Worm (Caenorhabditis elegans) whole organism, L1 larva: ENCODE results near the gene F58H1.2.

Experiments
- C04F5.9 ChIP-seq: sonication (generic microtip); optimal IDR thresholded peaks from 2 replicates; lab custom pipeline; 2016; ENCODE audit warnings: missing genetic modification characterization, missing compliant biosample characterization
- C16A3.4 ChIP-seq: fragments of 150-350 bp; optimal IDR thresholded peaks from 2 replicates; lab custom pipeline; 2014; ENCODE audit warnings: missing biosample characterization, missing genetic modification characterization
- F16B12.6 ChIP-seq: fragments of 150-350 bp; optimal IDR thresholded peaks from 2 replicates; lab custom pipeline; 2014; ENCODE audit warnings: missing biosample characterization, missing genetic modification characterization
- aha-1 ChIP-seq: fragments of 150-350 bp; optimal IDR thresholded peaks from 2 replicates; lab custom pipeline; 2014; ENCODE audit warnings: missing biosample characterization, missing genetic modification characterization
- aly-2 ChIP-seq: fragments of 150-350 bp; optimal IDR thresholded peaks from 2 replicates; lab custom pipeline; 2014; ENCODE audit warnings: missing biosample characterization, missing genetic modification characterization
- ceh-63 ChIP-seq: fragments of 200-800 bp; sonication (Bioruptor generic); optimal IDR thresholded peaks from 2 replicates; lab custom pipeline; 2018; ENCODE audit warnings: mild to moderate bottlenecking, missing genetic modification characterization, missing compliant biosample characterization
- ceh-8 ChIP-seq: fragments of 200-800 bp; sonication (Bioruptor generic); optimal IDR thresholded peaks from 2 replicates; lab custom pipeline; 2018; ENCODE audit warnings: mild to moderate bottlenecking, missing genetic modification characterization, moderate library complexity, missing compliant biosample characterization
- ceh-82 ChIP-seq, 3 experiments: fragments of 150-350 bp in 1 of 3; sonication (generic microtip) in 2 of 3; optimal IDR thresholded peaks; 2 replicates each; lab custom pipeline; 2014 to 2017; ENCODE audit warnings: missing biosample characterization in 3 of 3, missing genetic modification characterization in 3 of 3
- ceh-88 ChIP-seq: fragments of 200-800 bp; sonication (Bioruptor generic); IDR thresholded peaks from 2 replicates; pipeline ENCODE4 v1.3.6; 2022; ENCODE audit warnings: missing genetic modification characterization, missing compliant biosample characterization
- ceh-90 ChIP-seq: sonication (generic microtip); optimal IDR thresholded peaks from 2 replicates; lab custom pipeline; 2016; ENCODE audit warnings: missing genetic modification characterization, missing compliant biosample characterization
- dpl-1 ChIP-seq, 3 experiments: fragments of 150-350 bp in 2 of 3; sonication (generic microtip) in 1 of 3; optimal IDR thresholded peaks; 2 replicates each; lab custom pipeline; 2014 to 2017; ENCODE audit warnings: missing biosample characterization in 3 of 3, missing genetic modification characterization in 3 of 3, missing genetic modification reagents in 3 of 3
- dsc-1 ChIP-seq: sonication (generic microtip); optimal IDR thresholded peaks from 2 replicates; lab custom pipeline; 2016; ENCODE audit warnings: mild to moderate bottlenecking, missing genetic modification characterization, missing compliant biosample characterization
- efl-1 ChIP-seq, 4 experiments: fragments of 150-350 bp; optimal IDR thresholded peaks in 3 of 4; peaks in 1 of 4; 1 replicate in 1 of 4; 2 replicates in 3 of 4; lab custom pipeline; 2014; ENCODE audit warnings: missing biosample characterization in 2 of 4, missing genetic modification characterization in 2 of 4, missing genetic modification reagents in 2 of 4
- efl-3 ChIP-seq: fragments of 200-800 bp; sonication (Bioruptor generic); optimal IDR thresholded peaks from 2 replicates; lab custom pipeline; 2018; ENCODE audit warnings: mild to moderate bottlenecking, missing genetic modification characterization, missing compliant biosample characterization
- egl-13 ChIP-seq: sonication (generic microtip); optimal IDR thresholded peaks from 2 replicates; lab custom pipeline; 2016; ENCODE audit warnings: missing genotype, missing genetic modification reagents, missing genetic modification characterization, missing compliant biosample characterization
- egl-27 ChIP-seq, 2 experiments: fragments of 150-350 bp in 1 of 2; sonication (generic microtip); optimal IDR thresholded peaks; 3 replicates each; lab custom pipeline; 2017 to 2018; ENCODE audit warnings: missing biosample characterization in 2 of 2, missing genetic modification characterization in 2 of 2, missing genetic modification reagents in 2 of 2
- elt-2 ChIP-seq: sonication (generic microtip); optimal IDR thresholded peaks from 2 replicates; lab custom pipeline; 2016; ENCODE audit warnings: missing genetic modification characterization, mild to moderate bottlenecking, inconsistent platforms, missing compliant biosample characterization, missing genetic modification reagents
- elt-3 ChIP-seq, 6 experiments: fragments of 150-350 bp in 1 of 6; sonication (generic microtip); optimal IDR thresholded peaks; 2 replicates each; lab custom pipeline; 2017 to 2018; ENCODE audit warnings: missing biosample characterization in 6 of 6, missing genetic modification characterization in 6 of 6, inconsistent platforms in 1 of 6
- ets-5 ChIP-seq: fragments of 200-800 bp; sonication (Bioruptor generic); IDR thresholded peaks from 2 replicates; pipeline ENCODE4 v1.3.6; 2022; ENCODE audit warnings: missing genetic modification characterization, missing compliant biosample characterization
- grh-1 ChIP-seq: fragments of 200-800 bp; sonication (Bioruptor generic); IDR thresholded peaks from 2 replicates; pipeline ENCODE4 v1.3.6; 2022; ENCODE audit warnings: missing genetic modification reagents, missing genetic modification characterization, missing compliant biosample characterization
- hlh-17 ChIP-seq: fragments of 200-800 bp; sonication (Bioruptor generic); optimal IDR thresholded peaks from 2 replicates; lab custom pipeline; 2018; ENCODE audit warnings: missing genetic modification characterization, mild to moderate bottlenecking, missing compliant biosample characterization, moderate library complexity, borderline replicate concordance
- hlh-4 ChIP-seq: sonication (generic microtip); optimal IDR thresholded peaks from 2 replicates; lab custom pipeline; 2016; ENCODE audit warnings: mild to moderate bottlenecking, missing genetic modification characterization, missing compliant biosample characterization
- hpl-2 ChIP-seq: fragments of 150-350 bp; optimal IDR thresholded peaks from 2 replicates; lab custom pipeline; 2014; ENCODE audit warnings: missing biosample characterization, missing genetic modification reagents, missing genetic modification characterization
- jun-1 ChIP-seq: fragments of 150-350 bp; optimal IDR thresholded peaks from 2 replicates; lab custom pipeline; 2014; ENCODE audit warnings: missing biosample characterization, missing genetic modification reagents, missing genetic modification characterization
- lin-13 ChIP-seq: fragments of 150-350 bp; optimal IDR thresholded peaks from 2 replicates; lab custom pipeline; 2014; ENCODE audit warnings: missing biosample characterization, missing genetic modification reagents, missing genetic modification characterization
- lin-14 ChIP-seq: fragments of 200-800 bp; sonication (Bioruptor generic); optimal IDR thresholded peaks from 2 replicates; lab custom pipeline; 2018; ENCODE audit warnings: mild to moderate bottlenecking, missing genetic modification characterization, moderate library complexity, missing compliant biosample characterization
- lin-35 ChIP-seq, 2 experiments: fragments of 150-350 bp; optimal IDR thresholded peaks; 2 replicates each; lab custom pipeline; 2014; ENCODE audit warnings: missing biosample characterization in 2 of 2, missing genetic modification characterization in 2 of 2, missing genetic modification reagents in 2 of 2
- lin-39 ChIP-seq: fragments of 150-350 bp; optimal IDR thresholded peaks from 2 replicates; lab custom pipeline; 2014; ENCODE audit warnings: missing biosample characterization, missing genetic modification reagents, missing genetic modification characterization
- lir-3 ChIP-seq: sonication (generic microtip); optimal IDR thresholded peaks from 2 replicates; lab custom pipeline; 2016; ENCODE audit warnings: mild to moderate bottlenecking, missing genetic modification characterization, moderate library complexity, missing compliant biosample characterization; ENCODE audit not compliant: poor library complexity
- mef-2 ChIP-seq: fragments of 150-350 bp; optimal IDR thresholded peaks from 2 replicates; lab custom pipeline; 2014; ENCODE audit warnings: missing biosample characterization, missing genetic modification characterization
- nhr-11 ChIP-seq: fragments of 150-350 bp; optimal IDR thresholded peaks from 2 replicates; lab custom pipeline; 2014; ENCODE audit warnings: missing biosample characterization, missing genetic modification characterization
- nhr-19 ChIP-seq: fragments of 200-800 bp; sonication (Bioruptor generic); conservative IDR thresholded peaks from 2 replicates; pipeline ENCODE4 v1.3.6; 2022; ENCODE audit warnings: missing genetic modification characterization, missing compliant biosample characterization
- nhr-237 ChIP-seq: fragments of 150-350 bp; optimal IDR thresholded peaks from 2 replicates; lab custom pipeline; 2014; ENCODE audit warnings: missing biosample characterization, missing genetic modification characterization
- nhr-71 ChIP-seq: sonication (generic microtip); optimal IDR thresholded peaks from 2 replicates; lab custom pipeline; 2016; ENCODE audit warnings: mild to moderate bottlenecking, missing genetic modification characterization, moderate library complexity, missing compliant biosample characterization
- nhr-77 ChIP-seq: fragments of 150-350 bp; optimal IDR thresholded peaks from 2 replicates; lab custom pipeline; 2014; ENCODE audit warnings: missing biosample characterization, missing genetic modification characterization
- nhr-85 ChIP-seq: sonication (generic microtip); peaks from one replicate; lab custom pipeline; 2016; ENCODE audit warnings: missing genetic modification characterization, inconsistent platforms, missing compliant biosample characterization
- skn-1 ChIP-seq: fragments of 150-350 bp; optimal IDR thresholded peaks from 2 replicates; lab custom pipeline; 2014; ENCODE audit warnings: missing biosample characterization, missing genetic modification characterization
- snu-23 ChIP-seq: sonication (generic microtip); optimal IDR thresholded peaks from 2 replicates; lab custom pipeline; 2016; ENCODE audit warnings: missing genetic modification characterization, missing compliant biosample characterization
- sox-4 ChIP-seq: sonication (generic microtip); optimal IDR thresholded peaks from 2 replicates; lab custom pipeline; 2016; ENCODE audit warnings: missing genetic modification characterization, missing compliant biosample characterization
- sptf-1 ChIP-seq: fragments of 150-350 bp; optimal IDR thresholded peaks from 2 replicates; lab custom pipeline; 2014; ENCODE audit warnings: missing biosample characterization, missing genetic modification characterization
- sup-37 ChIP-seq: fragments of 200-800 bp; sonication (Bioruptor generic); optimal IDR thresholded peaks from 2 replicates; lab custom pipeline; 2018; ENCODE audit warnings: mild to moderate bottlenecking, missing genetic modification characterization, missing compliant biosample characterization
- swsn-7 ChIP-seq: sonication (generic microtip); optimal IDR thresholded peaks from 2 replicates; lab custom pipeline; 2016; ENCODE audit warnings: missing genetic modification characterization, missing compliant biosample characterization
- unc-130 ChIP-seq: fragments of 150-350 bp; optimal IDR thresholded peaks from 2 replicates; lab custom pipeline; 2017; ENCODE audit warnings: missing biosample characterization, missing genetic modification characterization, inconsistent platforms
- unc-86 ChIP-seq: sonication (generic microtip); optimal IDR thresholded peaks from 2 replicates; lab custom pipeline; 2016; ENCODE audit warnings: missing genetic modification characterization, missing compliant biosample characterization
- unc-98 ChIP-seq: fragments of 200-800 bp; sonication (Bioruptor generic); IDR thresholded peaks from 2 replicates; pipeline ENCODE4 v1.3.6; 2022; ENCODE audit warnings: missing genetic modification characterization, missing compliant biosample characterization
- xbp-1 ChIP-seq: sonication (generic microtip); optimal IDR thresholded peaks from 2 replicates; lab custom pipeline; 2016; ENCODE audit warnings: missing genetic modification characterization, missing compliant biosample characterization
- zip-4 ChIP-seq: fragments of 200-800 bp; sonication (Bioruptor generic); optimal IDR thresholded peaks from 2 replicates; lab custom pipeline; 2018; ENCODE audit warnings: mild to moderate bottlenecking, missing genetic modification characterization, moderate library complexity, missing compliant biosample characterization
- ztf-11 ChIP-seq, 2 experiments: sonication (generic microtip); optimal IDR thresholded peaks; 2 replicates each; lab custom pipeline; 2016 to 2017; ENCODE audit warnings: missing genetic modification characterization in 2 of 2, missing biosample characterization in 1 of 2, missing compliant biosample characterization in 1 of 2
- ztf-4 ChIP-seq: fragments of 150-350 bp; optimal IDR thresholded peaks from 2 replicates; lab custom pipeline; 2014; ENCODE audit warnings: missing biosample characterization, missing genetic modification characterization

Gene F58H1.2

ce11 chrV:11885939-11886338 lies 43.0 kb upstream of the F58H1.2 start (continued):
- TF ChIP-seq ztf-4 (tag; lab: Kevin White, UChicago) (peak; percentile 50), lin-13 (GFP tag; lab: Kevin White, UChicago) (peak; percentile 58), aly-2 (tag; lab: Kevin White, UChicago) (no peak), nhr-71 (tag; lab: Kevin White, UChicago) (peak; percentile 96), sup-37 (GFP tag; lab: Kevin White, UChicago) (peak; percentile 39), sptf-1 (tag; lab: Kevin White, UChicago) (no peak), ceh-88 (GFP tag; lab: Robert Waterston, UW) (peak; percentile 56; the same call in 1 of the 2 replicates)

DNA sequence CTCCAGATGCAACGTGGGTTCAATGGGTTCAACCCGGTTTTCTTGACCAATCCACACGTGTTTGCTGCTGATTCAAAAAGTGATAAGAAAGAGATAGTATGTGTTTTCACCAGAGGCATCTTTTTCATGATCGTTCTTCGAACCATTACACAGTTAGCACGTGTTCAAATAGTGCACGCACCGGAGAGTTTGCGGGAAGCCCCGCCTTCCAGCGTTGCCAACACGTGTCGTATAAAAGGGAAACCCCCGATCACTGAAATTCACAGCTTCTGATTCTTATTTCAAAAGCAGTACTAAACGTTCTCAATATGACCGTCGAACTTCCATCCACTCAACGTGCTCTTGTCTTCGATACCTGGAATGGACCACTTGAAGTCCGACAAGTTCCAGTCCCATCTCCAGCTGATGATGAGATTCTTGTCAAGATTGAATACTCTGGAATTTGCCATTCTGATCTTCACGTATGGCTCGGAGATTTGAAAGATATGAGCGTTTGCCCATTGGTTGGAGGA lies 40.9 kb upstream of the F58H1.2 start, which contains the start of gene adh-1:
Gene adh-1, plus strand, starts transcription at position 261 of the 512 bp plus-strand sequence.
- TF ChIP-seq nhr-11 (tag; lab: Kevin White, UChicago) = peak; percentile 62
- TF ChIP-seq ztf-11 (tag; optimal IDR thresholded peaks at IDR 0.05; lab: Kevin White, UChicago) = peak in 1 of 2 experiments; percentile 8
- no peak for TF ChIP-seq hlh-4 (tag; lab: Kevin White, UChicago)
- peak; percentile 62 for TF ChIP-seq lin-13 (GFP tag; lab: Kevin White, UChicago)
- no peak for TF ChIP-seq unc-98
- TF ChIP-seq xbp-1 (tag; lab: Kevin White, UChicago) = peak; percentile 61
- TF ChIP-seq snu-23 (GFP tag; lab: Kevin White, UChicago) = peak; percentile 82
- peak in 3 of 6 experiments; percentile 18 to 99 (median 41) for TF ChIP-seq elt-3 (tag; optimal IDR thresholded peaks at IDR 0.05; lab: Kevin White, UChicago)
- no peak for TF ChIP-seq ets-5
- no peak for TF ChIP-seq efl-3 (GFP tag; lab: Kevin White, UChicago)
- TF ChIP-seq dpl-1 (GFP tag; optimal IDR thresholded peaks at IDR 0.05; lab: Kevin White, UChicago) = peak; percentile 4 to 50 (median 8)
- no peak for TF ChIP-seq egl-27 (tag; optimal IDR thresholded peaks at IDR 0.05; lab: Kevin White, UChicago)
- peak; percentile 51 for TF ChIP-seq nhr-77
- peak; percentile 57 for TF ChIP-seq sox-4
- no peak for TF ChIP-seq unc-86
- TF ChIP-seq nhr-19 (GFP tag; lab: Robert Waterston, UW) = peak; percentile 99
- no peak for TF ChIP-seq ceh-63 (GFP tag; lab: Kevin White, UChicago)
- no peak for TF ChIP-seq hlh-17 (GFP tag; lab: Kevin White, UChicago)
- TF ChIP-seq dsc-1 (tag; lab: Kevin White, UChicago) = no peak
- peak; percentile 1 for TF ChIP-seq C04F5.9 (tag; lab: Kevin White, UChicago)
- TF ChIP-seq efl-1 (optimal IDR thresholded peaks at IDR 0.05; lab: Kevin White, UChicago) = peak; percentile 23 to 46
- TF ChIP-seq efl-1 (GFP tag; optimal IDR thresholded peaks at IDR 0.05 in 1 of 2; lab: Kevin White, UChicago) = peak in 1 of 2 experiments; percentile 95
- peak; percentile 94 for TF ChIP-seq nhr-85
- peak; percentile 76 for TF ChIP-seq C16A3.4 (tag; lab: Kevin White, UChicago)
- no peak for TF ChIP-seq mef-2 (tag; lab: Kevin White, UChicago)
- peak; percentile 75 for TF ChIP-seq elt-2 (tag; lab: Kevin White, UChicago)
- TF ChIP-seq swsn-7 = peak; percentile 56
- peak; percentile 67 for TF ChIP-seq unc-130 (tag; lab: Kevin White, UChicago)
- TF ChIP-seq ceh-8 = no peak
- TF ChIP-seq F16B12.6 (tag; lab: Kevin White, UChicago) = no peak
- peak; percentile 90 for TF ChIP-seq sup-37 (GFP tag; lab: Kevin White, UChicago)
- TF ChIP-seq skn-1 = peak; percentile 37
- TF ChIP-seq lin-39 (tag; lab: Kevin White, UChicago) = peak; percentile 72
- TF ChIP-seq aha-1 (tag; lab: Kevin White, UChicago) = no peak
- TF ChIP-seq lin-14 (GFP tag; lab: Kevin White, UChicago) = peak; percentile 97
- no peak for TF ChIP-seq egl-13 (tag; lab: Kevin White, UChicago)
- TF ChIP-seq jun-1 (tag; lab: Kevin White, UChicago) = peak; percentile 70
- no peak for TF ChIP-seq zip-4 (GFP tag; lab: Kevin White, UChicago)
- TF ChIP-seq grh-1 (GFP tag; lab: Robert Waterston, UW) = no peak
- peak; percentile 70 for TF ChIP-seq lir-3 (tag; lab: Kevin White, UChicago)
- TF ChIP-seq nhr-237 = no peak
- TF ChIP-seq ceh-82 (tag; optimal IDR thresholded peaks at IDR 0.05; lab: Kevin White, UChicago) = peak in 1 of 3 experiments; percentile 14
- TF ChIP-seq hpl-2 (GFP tag; lab: Kevin White, UChicago) = no peak
- no peak for TF ChIP-seq ceh-90
- TF ChIP-seq lin-35 (GFP tag; optimal IDR thresholded peaks at IDR 0.05; lab: Kevin White, UChicago) = peak; percentile 37 to 68
